Worm (Caenorhabditis elegans) whole organism, mixed stage, embryonic: Measurements from ENCODE around the gene F07C6.6.

Source experiments
- blmp-1 ChIP-seq: fragments of 150-350 bp; optimal IDR thresholded peaks from 2 replicates; lab custom pipeline; 2014; ENCODE audit warnings: missing biosample characterization, missing genetic modification characterization
- ceh-83 ChIP-seq: fragments of 200-800 bp; sonication (Bioruptor generic); optimal IDR thresholded peaks from 2 replicates; lab custom pipeline; 2018; ENCODE audit warnings: mild to moderate bottlenecking, missing genetic modification characterization, missing compliant biosample characterization
- elt-3 ChIP-seq: fragments of 150-350 bp; optimal IDR thresholded peaks from 2 replicates; lab custom pipeline; 2014; ENCODE audit warnings: missing biosample characterization, missing genetic modification characterization
- hlh-1 ChIP-seq: fragments of 150-350 bp; optimal IDR thresholded peaks from 2 replicates; lab custom pipeline; 2014; ENCODE audit warnings: missing biosample characterization, missing genetic modification reagents, missing genetic modification characterization
- lin-32 ChIP-seq: fragments of 200-800 bp; sonication (Bioruptor generic); optimal IDR thresholded peaks from 2 replicates; lab custom pipeline; 2018; ENCODE audit warnings: mild to moderate bottlenecking, missing genetic modification characterization, missing compliant biosample characterization
- lsy-2 ChIP-seq: fragments of 150-350 bp; optimal IDR thresholded peaks from 2 replicates; lab custom pipeline; 2014; ENCODE audit warnings: missing biosample characterization, missing genetic modification characterization
- nhr-2 ChIP-seq: fragments of 150-350 bp; optimal IDR thresholded peaks from 2 replicates; lab custom pipeline; 2014; ENCODE audit warnings: missing biosample characterization, missing genetic modification characterization
- nhr-237 ChIP-seq: fragments of 150-350 bp; optimal IDR thresholded peaks from 2 replicates; lab custom pipeline; 2014; ENCODE audit warnings: missing biosample characterization, missing genetic modification characterization
- pha-4 ChIP-seq: fragments of 150-350 bp; optimal IDR thresholded peaks from 2 replicates; lab custom pipeline; 2018; ENCODE audit warnings: missing biosample characterization, missing genetic modification reagents, missing genetic modification characterization
- snpc-4 ChIP-seq: fragments of 150-350 bp; optimal IDR thresholded peaks from 2 replicates; lab custom pipeline; 2014; ENCODE audit warnings: missing biosample characterization, missing genetic modification characterization
- sptf-1 ChIP-seq: sonication (generic microtip); optimal IDR thresholded peaks from 2 replicates; lab custom pipeline; 2017; ENCODE audit warnings: mild to moderate bottlenecking, missing genetic modification characterization, moderate library complexity, missing compliant biosample characterization
- unc-39 ChIP-seq: fragments of 150-350 bp; optimal IDR thresholded peaks from 2 replicates; lab custom pipeline; 2014; ENCODE audit warnings: missing biosample characterization, missing genetic modification characterization
- unc-62 ChIP-seq: fragments of 150-350 bp; optimal IDR thresholded peaks from 2 replicates; lab custom pipeline; 2014; ENCODE audit warnings: missing biosample characterization, missing genetic modification reagents, missing genetic modification characterization

DNA sequence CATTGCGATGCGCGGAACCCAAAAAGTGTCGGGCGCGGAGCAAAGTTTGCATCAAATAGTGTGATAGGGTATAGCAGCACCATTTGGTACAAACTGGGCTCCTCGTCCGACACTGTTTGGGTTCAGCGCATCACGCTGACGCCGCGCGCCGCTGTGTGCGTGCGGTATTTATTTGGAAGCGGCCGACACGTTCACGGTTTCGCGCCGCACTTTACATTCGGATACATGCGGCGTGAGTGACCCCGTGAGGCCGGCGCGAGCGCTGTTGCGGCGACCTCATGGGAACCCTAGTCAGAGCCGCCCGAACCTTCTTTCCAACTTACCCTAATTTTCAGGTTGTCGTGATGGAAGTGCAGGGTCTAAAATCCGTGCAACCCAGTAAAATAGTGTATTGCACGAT is 11.6 kb upstream of the F07C6.6 start:
- TF ChIP-seq sptf-1 (tag; lab: Kevin White, UChicago) (no peak), snpc-4 (no peak), pha-4 (no peak), ceh-83 (no peak), nhr-237 (tag; lab: Kevin White, UChicago) (no peak), unc-62 (GFP tag; lab: Kevin White, UChicago) (no peak), unc-39 (tag; lab: Kevin White, UChicago) (no peak), lsy-2 (tag; lab: Kevin White, UChicago) (no peak), blmp-1 (tag; lab: Kevin White, UChicago) (no peak), nhr-2 (tag; lab: Kevin White, UChicago) (no peak), elt-3 (tag; lab: Kevin White, UChicago) (no peak), lin-32 (GFP tag; lab: Kevin White, UChicago) (no peak), hlh-1 (no peak)
